Fruit fly (Drosophila melanogaster) whole organism, embryonic: ENCODE measurements around the gene Scgalpha.

Source experiments
- Abd-B ChIP-seq: fragments of 200-800 bp; sonication (Bioruptor generic); optimal IDR thresholded peaks from 2 replicates; lab custom pipeline; 2018; ENCODE audit warnings: missing biosample characterization, mild to moderate bottlenecking, missing genetic modification characterization, moderate library complexity
- CG12104 ChIP-seq: fragments of 200-800 bp; sonication (Bioruptor generic); optimal IDR thresholded peaks from 3 replicates; lab custom pipeline; 2016; ENCODE audit warnings: missing biosample characterization, missing genetic modification characterization
- CG1233 ChIP-seq: fragments of 200-800 bp; sonication (Bioruptor generic); optimal IDR thresholded peaks from 4 replicates; lab custom pipeline; 2018; ENCODE audit warnings: missing biosample characterization, mild to moderate bottlenecking, missing genetic modification characterization
- CG13624 ChIP-seq: fragments of 200-800 bp; sonication (Bioruptor generic); optimal IDR thresholded peaks from 2 replicates; lab custom pipeline; 2016; ENCODE audit warnings: missing biosample characterization, missing genetic modification characterization
- CG14441 ChIP-seq: fragments of 200-800 bp; sonication (Bioruptor generic); IDR thresholded peaks from 2 replicates; pipeline ENCODE4 v1.3.6; 2022; ENCODE audit warnings: missing biosample characterization, missing genetic modification characterization
- CG14710 ChIP-seq: fragments of 200-800 bp; sonication (Bioruptor generic); optimal IDR thresholded peaks from 3 replicates; lab custom pipeline; 2019; ENCODE audit warnings: missing biosample characterization, mild to moderate bottlenecking, missing genetic modification characterization, moderate library complexity
- CG15011 ChIP-seq: fragments of 200-800 bp; sonication (Bioruptor generic); optimal IDR thresholded peaks from 3 replicates; lab custom pipeline; 2018; ENCODE audit warnings: missing biosample characterization, mild to moderate bottlenecking, missing genetic modification characterization
- CG17186 ChIP-seq: fragments of 200-800 bp; sonication (Bioruptor generic); optimal IDR thresholded peaks from 3 replicates; lab custom pipeline; 2017; ENCODE audit warnings: missing biosample characterization, missing genetic modification reagents, missing genetic modification characterization
- CG2678 ChIP-seq: fragments of 200-800 bp; sonication (Bioruptor generic); optimal IDR thresholded peaks from 3 replicates; lab custom pipeline; 2019; ENCODE audit warnings: missing biosample characterization, mild to moderate bottlenecking, missing genetic modification characterization, moderate library complexity
- CG33213 ChIP-seq: fragments of 200-800 bp; sonication (Bioruptor generic); optimal IDR thresholded peaks from 3 replicates; lab custom pipeline; 2016; ENCODE audit warnings: missing biosample characterization, missing genetic modification characterization
- CG34422 ChIP-seq: fragments of 200-800 bp; sonication (Bioruptor generic); IDR thresholded peaks from 3 replicates; pipeline ENCODE4 v1.3.6; 2022; ENCODE audit warnings: missing biosample characterization, missing genetic modification characterization
- CG3838 ChIP-seq: fragments of 200-800 bp; sonication (Bioruptor generic); optimal IDR thresholded peaks from 3 replicates; lab custom pipeline; 2016; ENCODE audit warnings: missing biosample characterization, missing genetic modification characterization
- CG4404 ChIP-seq: fragments of 200-800 bp; sonication (Bioruptor generic); IDR thresholded peaks from 2 replicates; pipeline ENCODE4 v1.3.6; 2022; ENCODE audit warnings: missing biosample characterization, missing genetic modification characterization
- CG6254 ChIP-seq: fragments of 200-800 bp; sonication (Bioruptor generic); optimal IDR thresholded peaks from 3 replicates; lab custom pipeline; 2017; ENCODE audit warnings: mild to moderate bottlenecking, missing biosample characterization, missing genetic modification reagents, missing genetic modification characterization
- CG6272 ChIP-seq: fragments of 200-800 bp; sonication (Bioruptor generic); IDR thresholded peaks from 2 replicates; pipeline ENCODE4 v1.3.6; 2022; ENCODE audit warnings: missing biosample characterization, missing genetic modification characterization
- CG6683 ChIP-seq: fragments of 200-800 bp; sonication (Bioruptor generic); optimal IDR thresholded peaks from 2 replicates; lab custom pipeline; 2017; ENCODE audit warnings: missing biosample characterization, mild to moderate bottlenecking, missing genetic modification characterization, missing genetic modification reagents
- CG6765 ChIP-seq: fragments of 200-800 bp; sonication (Bioruptor generic); optimal IDR thresholded peaks from 3 replicates; lab custom pipeline; 2017; ENCODE audit warnings: missing biosample characterization, mild to moderate bottlenecking, missing genetic modification characterization
- CG6854 ChIP-seq: fragments of 200-800 bp; sonication (Bioruptor generic); optimal IDR thresholded peaks from 3 replicates; lab custom pipeline; 2017; ENCODE audit warnings: missing biosample characterization, mild to moderate bottlenecking, missing genetic modification characterization
- CG7357 ChIP-seq: fragments of 200-800 bp; sonication (Bioruptor generic); IDR thresholded peaks from 3 replicates; pipeline ENCODE4 v1.3.6; 2022; ENCODE audit warnings: missing biosample characterization, missing genetic modification characterization
- CG7987 ChIP-seq: fragments of 200-800 bp; sonication (Bioruptor generic); optimal IDR thresholded peaks from 2 replicates; lab custom pipeline; 2018; ENCODE audit warnings: missing biosample characterization, mild to moderate bottlenecking, missing genetic modification characterization, moderate library complexity
- CkIIα-i1 ChIP-seq: fragments of 200-800 bp; sonication (Bioruptor generic); IDR thresholded peaks from 2 replicates; pipeline ENCODE4 v1.3.6; 2022; ENCODE audit warnings: missing biosample characterization, missing genetic modification characterization
- CrebB ChIP-seq: fragments of 200-800 bp; sonication (Bioruptor generic); optimal IDR thresholded peaks from 3 replicates; lab custom pipeline; 2018; ENCODE audit warnings: missing biosample characterization, mild to moderate bottlenecking, missing genetic modification characterization
- ERR ChIP-seq: fragments of 200-800 bp; sonication (Bioruptor generic); optimal IDR thresholded peaks from 2 replicates; lab custom pipeline; 2016; ENCODE audit warnings: missing biosample characterization, missing genetic modification characterization
- Fer3 ChIP-seq: fragments of 200-800 bp; sonication (Bioruptor generic); optimal IDR thresholded peaks from 2 replicates; lab custom pipeline; 2018; ENCODE audit warnings: missing biosample characterization, mild to moderate bottlenecking, missing genetic modification characterization, moderate library complexity
- HmgZ ChIP-seq: fragments of 200-800 bp; sonication (Bioruptor generic); optimal IDR thresholded peaks from 2 replicates; lab custom pipeline; 2018; ENCODE audit warnings: missing biosample characterization, mild to moderate bottlenecking, missing genetic modification characterization
- Hr39 ChIP-seq: fragments of >200 bp; optimal IDR thresholded peaks from 2 replicates; lab custom pipeline; 2017
- Hsf ChIP-seq: fragments of 200-800 bp; sonication (Bioruptor generic); optimal IDR thresholded peaks from 3 replicates; lab custom pipeline; 2016; ENCODE audit warnings: missing biosample characterization, missing genetic modification characterization
- Lpt ChIP-seq: fragments of >200 bp; optimal IDR thresholded peaks from 2 replicates; lab custom pipeline; 2018; ENCODE audit warnings: missing biosample characterization, missing genetic modification characterization
- Meics ChIP-seq: fragments of 200-800 bp; sonication (Bioruptor generic); optimal IDR thresholded peaks from 2 replicates; lab custom pipeline; 2017; ENCODE audit warnings: missing biosample characterization, mild to moderate bottlenecking, missing genetic modification characterization
- Mrtf ChIP-seq: fragments of 200-800 bp; sonication (Bioruptor generic); IDR thresholded peaks from 3 replicates; pipeline ENCODE4 v1.3.6; 2022; ENCODE audit warnings: missing biosample characterization, missing genetic modification characterization
- Opbp ChIP-seq: fragments of 200-800 bp; sonication (Bioruptor generic); IDR thresholded peaks from 3 replicates; pipeline ENCODE4 v1.3.6; 2022; ENCODE audit warnings: missing biosample characterization, missing genetic modification characterization; ENCODE audit not compliant: partially characterized antibody
- TFAM ChIP-seq: fragments of 200-800 bp; sonication (Bioruptor generic); optimal IDR thresholded peaks from 2 replicates; lab custom pipeline; 2017; ENCODE audit warnings: missing biosample characterization, missing genetic modification characterization, inconsistent platforms
- Tbp ChIP-seq: fragments of >200 bp; optimal IDR thresholded peaks from 2 replicates; lab custom pipeline; 2018; ENCODE audit warnings: missing biosample characterization, missing genetic modification characterization
- Xbp1 ChIP-seq: fragments of 200-800 bp; sonication (Bioruptor generic); optimal IDR thresholded peaks from 3 replicates; lab custom pipeline; 2016; ENCODE audit warnings: missing biosample characterization, mild to moderate bottlenecking, missing genetic modification characterization
- ab ChIP-seq: fragments of 200-800 bp; sonication (Bioruptor generic); optimal IDR thresholded peaks from 2 replicates; lab custom pipeline; 2016; ENCODE audit warnings: missing biosample characterization, missing genetic modification characterization
- abd-A ChIP-seq: fragments of 200-800 bp; sonication (Bioruptor generic); optimal IDR thresholded peaks from 3 replicates; lab custom pipeline; 2019; ENCODE audit warnings: missing biosample characterization, mild to moderate bottlenecking, missing genetic modification characterization, moderate library complexity
- aop ChIP-seq: fragments of 200-800 bp; sonication (Bioruptor generic); IDR thresholded peaks from 2 replicates; pipeline ENCODE4 v1.3.6; 2022; ENCODE audit warnings: missing biosample characterization, missing genetic modification characterization
- az2 ChIP-seq: fragments of 200-800 bp; sonication (Bioruptor generic); optimal IDR thresholded peaks from 3 replicates; lab custom pipeline; 2016; ENCODE audit warnings: missing biosample characterization, missing genetic modification characterization
- cad ChIP-seq: fragments of >200 bp; optimal IDR thresholded peaks from 2 replicates; lab custom pipeline; 2017; ENCODE audit warnings: missing biosample characterization, missing genetic modification characterization
- dmrt11E ChIP-seq: fragments of 200-800 bp; sonication (Bioruptor generic); optimal IDR thresholded peaks from 3 replicates; lab custom pipeline; 2018; ENCODE audit warnings: missing biosample characterization, mild to moderate bottlenecking, missing genetic modification characterization, moderate library complexity
- esg ChIP-seq: fragments of 200-800 bp; sonication (Bioruptor generic); conservative IDR thresholded peaks from 2 replicates; pipeline ENCODE4 v1.3.6; 2022; ENCODE audit warnings: missing biosample characterization, missing genetic modification characterization
- gce ChIP-seq: fragments of 200-800 bp; sonication (Bioruptor generic); IDR thresholded peaks from 3 replicates; pipeline ENCODE4 v1.3.6; 2022; ENCODE audit warnings: missing biosample characterization, missing genetic modification characterization
- gem ChIP-seq: fragments of 200-800 bp; sonication (Bioruptor generic); optimal IDR thresholded peaks from 2 replicates; lab custom pipeline; 2019; ENCODE audit warnings: missing biosample characterization, mild to moderate bottlenecking, missing genetic modification characterization, moderate library complexity
- kay ChIP-seq: fragments of 200-800 bp; sonication (Bioruptor generic); optimal IDR thresholded peaks from 2 replicates; lab custom pipeline; 2016; ENCODE audit warnings: missing biosample characterization, missing genetic modification characterization
- lilli ChIP-seq: fragments of 200-800 bp; sonication (Bioruptor generic); optimal IDR thresholded peaks from 3 replicates; lab custom pipeline; 2016; ENCODE audit warnings: missing biosample characterization, missing genetic modification characterization
- nmo ChIP-seq: fragments of 200-800 bp; sonication (Bioruptor generic); optimal IDR thresholded peaks from 2 replicates; lab custom pipeline; 2018; ENCODE audit warnings: missing biosample characterization, mild to moderate bottlenecking, missing genetic modification characterization, moderate library complexity
- rib ChIP-seq: fragments of 200-800 bp; sonication (Bioruptor generic); IDR thresholded peaks from 2 replicates; pipeline ENCODE4 v1.3.6; 2022; ENCODE audit warnings: missing biosample characterization, missing genetic modification characterization
- row ChIP-seq: fragments of 200-800 bp; sonication (Bioruptor generic); IDR thresholded peaks from 3 replicates; pipeline ENCODE4 v1.3.6; 2022; ENCODE audit warnings: missing biosample characterization, missing genetic modification characterization
- salm ChIP-seq: fragments of 200-800 bp; sonication (Bioruptor generic); optimal IDR thresholded peaks from 2 replicates; lab custom pipeline; 2018; ENCODE audit warnings: missing biosample characterization, mild to moderate bottlenecking, missing genetic modification characterization
- shn ChIP-seq: fragments of 200-800 bp; sonication (Bioruptor generic); optimal IDR thresholded peaks from 3 replicates; lab custom pipeline; 2016; ENCODE audit warnings: missing biosample characterization, missing genetic modification characterization
- tna ChIP-seq: fragments of 200-800 bp; sonication (Bioruptor generic); IDR thresholded peaks from 2 replicates; pipeline ENCODE4 v1.3.6; 2022; ENCODE audit warnings: missing biosample characterization, missing genetic modification characterization; ENCODE audit not compliant: partially characterized antibody

Gene Scgalpha

dm6 chr2L:8350560-8351171, 47.4 kb downstream of the Scgalpha start (continued):
- peak; percentile 44 for TF ChIP-seq CG1233
- no peak for TF ChIP-seq CG14441 (GFP tag; lab: Robert Waterston, UW)
- peak; percentile 68 for TF ChIP-seq CG2678 (tag; lab: Kevin White, UChicago)
- TF ChIP-seq CG17186, result no peak
- TF ChIP-seq Fer3, result peak; percentile 54
- peak; percentile 50 for TF ChIP-seq gem
- no peak for TF ChIP-seq Abd-B (GFP tag; lab: Kevin White, UChicago)
- TF ChIP-seq ab (GFP tag; lab: Kevin White, UChicago), result no peak
- TF ChIP-seq CG14710 (tag; lab: Kevin White, UChicago), result no peak
- TF ChIP-seq CG12104 (GFP tag; lab: Kevin White, UChicago), result no peak
- no peak for TF ChIP-seq shn (GFP tag; lab: Kevin White, UChicago)
- no peak for TF ChIP-seq CG6272 (GFP tag; lab: Robert Waterston, UW)
- TF ChIP-seq CG6854 (GFP tag; lab: Kevin White, UChicago), result peak; percentile 13
- no peak for TF ChIP-seq Mrtf
- no peak for TF ChIP-seq Xbp1 (GFP tag; lab: Kevin White, UChicago)
- no peak for TF ChIP-seq TFAM (GFP tag; lab: Kevin White, UChicago)
- no peak for TF ChIP-seq esg (GFP tag; lab: Robert Waterston, UW)
- no peak for TF ChIP-seq CG34422 (GFP tag; lab: Robert Waterston, UW)
- TF ChIP-seq Hr39 (lab: Kevin White, UChicago), result no peak
- no peak; the same call in 2 of the 3 replicates for TF ChIP-seq gce (GFP tag; lab: Robert Waterston, UW)
- no peak for TF ChIP-seq Tbp
- TF ChIP-seq HmgZ, result peak; percentile 65
- TF ChIP-seq CG7357 (GFP tag; lab: Robert Waterston, UW), result no peak
- TF ChIP-seq tna (GFP tag; lab: Robert Waterston, UW), result no peak
- no peak for TF ChIP-seq Opbp
- TF ChIP-seq az2 (GFP tag; lab: Kevin White, UChicago), result no peak
- no peak for TF ChIP-seq kay (GFP tag; lab: Kevin White, UChicago)
- TF ChIP-seq CG6254 (GFP tag; lab: Kevin White, UChicago), result no peak
- TF ChIP-seq CG4404 (GFP tag; lab: Robert Waterston, UW), result no peak
- no peak for TF ChIP-seq CG33213 (GFP tag; lab: Kevin White, UChicago)
- TF ChIP-seq CkIIα-i1 (GFP tag; lab: Robert Waterston, UW), result no peak
- TF ChIP-seq Hsf, result no peak
- no peak for TF ChIP-seq lilli
- peak; percentile 33; the same call in 1 of the 2 replicates for TF ChIP-seq rib (GFP tag; lab: Robert Waterston, UW)
- TF ChIP-seq abd-A (tag; lab: Kevin White, UChicago), result no peak
- TF ChIP-seq CG15011 (GFP tag; lab: Kevin White, UChicago), result peak; percentile 47
- TF ChIP-seq nmo (GFP tag; lab: Kevin White, UChicago), result no peak
- no peak for TF ChIP-seq cad (GFP tag; lab: Kevin White, UChicago)
- no peak for TF ChIP-seq Lpt (GFP tag; lab: Kevin White, UChicago)
- peak; percentile 58 for TF ChIP-seq Meics (GFP tag; lab: Kevin White, UChicago)
- peak; percentile 39 for TF ChIP-seq salm
- TF ChIP-seq aop (GFP tag; lab: Robert Waterston, UW), result no peak
- peak; percentile 26 for TF ChIP-seq CG6765 (GFP tag; lab: Kevin White, UChicago)
- no peak for TF ChIP-seq CG13624 (GFP tag; lab: Kevin White, UChicago)
- peak; percentile 2 for TF ChIP-seq CG6683 (GFP tag; lab: Kevin White, UChicago)
- TF ChIP-seq dmrt11E (tag; lab: Kevin White, UChicago), result no peak
- TF ChIP-seq ERR (GFP tag; lab: Kevin White, UChicago), result no peak
- no peak for TF ChIP-seq CG3838
- no peak for TF ChIP-seq row (GFP tag; lab: Robert Waterston, UW)
- peak; percentile 44 for TF ChIP-seq CG7987 (GFP tag; lab: Kevin White, UChicago)
- TF ChIP-seq CrebB, result peak; percentile 71
